Fruit fly (Drosophila melanogaster) whole organism, prepupa: ENCODE results near the gene CG13937.

Experiments
- Blimp-1 ChIP-seq: fragments of 200-800 bp; sonication (Bioruptor generic); optimal IDR thresholded peaks from 3 replicates; lab custom pipeline; 2017; ENCODE audit warnings: missing biosample characterization, missing genetic modification characterization, mild to moderate bottlenecking, moderate library complexity, missing genetic modification reagents
- CG6792 ChIP-seq: fragments of 200-800 bp; sonication (Bioruptor generic); optimal IDR thresholded peaks from 3 replicates; lab custom pipeline; 2016; ENCODE audit warnings: missing biosample characterization, missing genetic modification characterization
- Eip93F ChIP-seq: fragments of 200-800 bp; sonication (Bioruptor generic); optimal IDR thresholded peaks from 2 replicates; lab custom pipeline; 2016; ENCODE audit warnings: missing biosample characterization, mild to moderate bottlenecking, missing genetic modification characterization
- Hr38 ChIP-seq: sonication (Bioruptor generic); optimal IDR thresholded peaks from 2 replicates; lab custom pipeline; 2016; ENCODE audit warnings: missing biosample characterization, missing genetic modification characterization
- Lpt ChIP-seq: fragments of 200-800 bp; sonication (Bioruptor generic); optimal IDR thresholded peaks from 3 replicates; lab custom pipeline; 2016; ENCODE audit warnings: missing biosample characterization, missing genetic modification characterization
- Met ChIP-seq: fragments of 200-800 bp; sonication (Bioruptor generic); optimal IDR thresholded peaks from 3 replicates; lab custom pipeline; 2016; ENCODE audit warnings: missing biosample characterization, missing genetic modification characterization
- Sox15 ChIP-seq: fragments of 200-800 bp; sonication (Bioruptor generic); optimal IDR thresholded peaks from 3 replicates; lab custom pipeline; 2016; ENCODE audit warnings: missing biosample characterization, missing genetic modification characterization

dm6 chr3L:1829539-1829938, 53.3 kb downstream of the CG13937 start:
- TF ChIP-seq Hr38 (GFP tag; lab: Kevin White, UChicago) = no peak
- TF ChIP-seq Eip93F (GFP tag; lab: Kevin White, UChicago) = no peak
- peak; percentile 79 for TF ChIP-seq Met (GFP tag; lab: Kevin White, UChicago)
- peak; percentile 68 for TF ChIP-seq Lpt (GFP tag; lab: Kevin White, UChicago)
- TF ChIP-seq CG6792 (GFP tag; lab: Kevin White, UChicago) = peak; percentile 50
- peak; percentile 28 for TF ChIP-seq Sox15 (GFP tag; lab: Kevin White, UChicago)
- no peak for TF ChIP-seq Blimp-1
